Worm (Caenorhabditis elegans): ENCODE measurements around the gene atfs-1.
A peak's percentile ranks its signal among the peaks of the same experiment; 100 is the strongest.

Gene atfs-1

ce11 chrV:14194514-14194913 lies 1.1 kb downstream of the atfs-1 start:
- TF ChIP-seq Y48G9A.11 (GFP tag; IDR thresholded peaks at IDR 0.05) = no peak
- TF ChIP-seq D1046.2 (GFP tag; IDR thresholded peaks at IDR 0.05) = 0 out of 2 replicates have a peak, but pooled peaks have one; percentile 12
- 0 out of 2 replicates have a peak, but pooled peaks have one; percentile 14 for TF ChIP-seq dmd-6 (GFP tag; IDR thresholded peaks at IDR 0.05)
- TF ChIP-seq set-16 (GFP tag; IDR thresholded peaks at IDR 0.05) = peak; percentile 38; the same call in 1 of the 2 replicates
- no peak for TF ChIP-seq nhr-77 (tag; optimal IDR thresholded peaks at IDR 0.05)
- TF ChIP-seq R02D3.7 (tag; optimal IDR thresholded peaks at IDR 0.05) = no peak
- no peak for TF ChIP-seq nhr-48 (tag; optimal IDR thresholded peaks at IDR 0.05)
- TF ChIP-seq hmg-1.1 (GFP tag; IDR thresholded peaks at IDR 0.05) = 0 out of 2 replicates have a peak, but pooled peaks have one; percentile 26
- TF ChIP-seq lin-38 (GFP tag; IDR thresholded peaks at IDR 0.05) = 0 out of 2 replicates have a peak, but pooled peaks have one; percentile 12
- no peak for TF ChIP-seq dve-1 (tag; optimal IDR thresholded peaks at IDR 0.05; ENCODE audit: insufficient read depth)

DNA sequence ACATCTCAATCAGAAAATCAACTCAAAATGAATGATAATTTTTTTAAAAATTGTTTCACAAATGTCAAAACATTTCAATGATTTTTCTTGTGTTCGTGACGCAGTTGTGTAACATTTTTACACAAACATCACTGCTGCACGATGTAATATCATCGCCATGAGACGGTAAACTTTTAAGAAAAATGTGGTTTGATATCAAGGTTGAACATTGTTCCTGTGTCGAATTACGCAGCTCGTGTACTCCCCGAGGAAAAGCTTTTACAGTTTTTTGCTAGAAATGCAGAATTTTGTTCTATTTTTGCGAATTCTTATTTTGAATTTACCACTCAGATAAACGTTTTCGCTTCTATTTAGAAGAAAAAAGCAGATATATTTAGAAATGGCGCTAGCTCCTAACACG lies 4.2 kb downstream of the atfs-1 start:
- TF ChIP-seq duxl-1 (tag; optimal IDR thresholded peaks at IDR 0.05; ENCODE audit: poor library complexity) = peak; percentile 47
- TF ChIP-seq Y5F2A.4 (GFP tag; optimal IDR thresholded peaks at IDR 0.05) = no peak
- no peak for TF ChIP-seq lin-15B (tag; optimal IDR thresholded peaks at IDR 0.05)
- TF ChIP-seq nhr-111 (GFP tag; optimal IDR thresholded peaks at IDR 0.05) = no peak
- TF ChIP-seq nhr-42 (GFP tag; IDR thresholded peaks at IDR 0.05) = no peak
- 0 out of 2 replicates have a peak, but pooled peaks have one; percentile 5 for TF ChIP-seq ZK337.2 (GFP tag; IDR thresholded peaks at IDR 0.05)
- peak; percentile 83 for TF ChIP-seq mep-1 (tag; optimal IDR thresholded peaks at IDR 0.05)
- no peak for TF ChIP-seq F49E8.2 (tag; optimal IDR thresholded peaks at IDR 0.05; ENCODE audit: borderline replicate concordance)
- peak; percentile 52 for TF ChIP-seq hlh-30 (tag; optimal IDR thresholded peaks at IDR 0.05; ENCODE audit: insufficient read depth)
- TF ChIP-seq ces-1 (GFP tag; optimal IDR thresholded peaks at IDR 0.05) = no peak
- TF ChIP-seq dve-1 (tag; optimal IDR thresholded peaks at IDR 0.05; ENCODE audit: insufficient read depth) = peak; percentile 23
- peak; percentile 65 for TF ChIP-seq T26A8.4 (GFP tag; IDR thresholded peaks at IDR 0.05)
- no peak for TF ChIP-seq mxl-2 (GFP tag; conservative IDR thresholded peaks at IDR 0.05)
- no peak for TF ChIP-seq nhr-10 (tag; optimal IDR thresholded peaks at IDR 0.05)
- no peak for TF ChIP-seq pqm-1 (tag; optimal IDR thresholded peaks at IDR 0.05)
- no peak for TF ChIP-seq attf-4 (tag; optimal IDR thresholded peaks at IDR 0.05)
- peak in 1 of 2 experiments; percentile 68 for TF ChIP-seq lsy-2 (tag; optimal IDR thresholded peaks at IDR 0.05)
- no peak for TF ChIP-seq Y105C5A.15 (GFP tag; IDR thresholded peaks at IDR 0.05)
- TF ChIP-seq mdt-29 (GFP tag; IDR thresholded peaks at IDR 0.05) = no peak
- no peak for TF ChIP-seq dmd-8 (GFP tag; IDR thresholded peaks at IDR 0.05)
- peak; percentile 29; the same call in 1 of the 2 replicates for TF ChIP-seq lin-38 (GFP tag; IDR thresholded peaks at IDR 0.05)
- no peak for TF ChIP-seq lin-39 (tag; optimal IDR thresholded peaks at IDR 0.05)
- no peak for TF ChIP-seq lim-7 (GFP tag; IDR thresholded peaks at IDR 0.05)
- TF ChIP-seq nhr-76 (tag; optimal IDR thresholded peaks at IDR 0.05) = no peak
- peak in 1 of 2 experiments; percentile 59 for TF ChIP-seq mdl-1 (tag; optimal IDR thresholded peaks at IDR 0.05)
- TF ChIP-seq sdz-12 (GFP tag; optimal IDR thresholded peaks at IDR 0.05) = no peak
- TF ChIP-seq hmg-1.1 (GFP tag; IDR thresholded peaks at IDR 0.05) = no peak
- TF ChIP-seq lin-1 (GFP tag; IDR thresholded peaks at IDR 0.05) = peak; percentile 59; the same call in 1 of the 2 replicates
- no peak for TF ChIP-seq snpc-1.2 (GFP tag; IDR thresholded peaks at IDR 0.05)
- 0 out of 4 replicates have a peak, but pooled peaks of 1 of the 2 experiments have one; percentile 33 for TF ChIP-seq madf-5 (GFP tag; IDR thresholded peaks at IDR 0.05)
- TF ChIP-seq snpc-4 (tag; optimal IDR thresholded peaks at IDR 0.05) = no peak
- TF ChIP-seq egl-43 (GFP tag; IDR thresholded peaks at IDR 0.05) = no peak
- TF ChIP-seq jun-1 (tag; optimal IDR thresholded peaks at IDR 0.05) = no peak
- TF ChIP-seq mxl-3 (GFP tag; optimal IDR thresholded peaks at IDR 0.05) = peak; percentile 5
- TF ChIP-seq cey-2 (tag; optimal IDR thresholded peaks at IDR 0.05; ENCODE audit: borderline replicate concordance, insufficient read depth) = no peak
- TF ChIP-seq spr-3 (GFP tag; optimal IDR thresholded peaks at IDR 0.05) = no peak
- no peak for TF ChIP-seq nhr-25 (tag; optimal IDR thresholded peaks at IDR 0.05; ENCODE audit: borderline replicate concordance, insufficient read depth)
- peak; percentile 7 for TF ChIP-seq dpl-1 (GFP tag; optimal IDR thresholded peaks at IDR 0.05)
- TF ChIP-seq nhr-102 (tag; optimal IDR thresholded peaks at IDR 0.05) = peak; percentile 26
- no peak for TF ChIP-seq spr-1 (tag; optimal IDR thresholded peaks at IDR 0.05)
- TF ChIP-seq F26F4.8 (GFP tag; conservative IDR thresholded peaks at IDR 0.05) = no peak

Measured in whole organism, L4 larva.